Fruit fly (Drosophila melanogaster): ENCODE measurements around the gene CG31274.

CG31274 gene

dm6 chr3R:16986181-16987074 lies 6.4 kb upstream of the CG31274 start (continued):
- TF ChIP-seq Spps (tag; optimal IDR thresholded peaks at IDR 0.05) = no peak
- TF ChIP-seq her (GFP tag; optimal IDR thresholded peaks at IDR 0.05) = peak; percentile 96
- peak; percentile 89 for TF ChIP-seq CG33213 (GFP tag; optimal IDR thresholded peaks at IDR 0.05)
- TF ChIP-seq Dref (GFP tag; IDR thresholded peaks at IDR 0.05) = peak; percentile 50; the same call in 1 of the 2 replicates
- peak; percentile 70 for TF ChIP-seq Nf-YC (tag; optimal IDR thresholded peaks at IDR 0.05)
- peak; percentile 91 for TF ChIP-seq Mad (GFP tag; optimal IDR thresholded peaks at IDR 0.05)
- peak; percentile 86 for TF ChIP-seq CG10654 (GFP tag; optimal IDR thresholded peaks at IDR 0.05)
- TF ChIP-seq otp (GFP tag; IDR thresholded peaks at IDR 0.05) = peak; percentile 97
- peak; percentile 91 for TF ChIP-seq CG11398 (GFP tag; optimal IDR thresholded peaks at IDR 0.05)
- peak; percentile 91; the same call in 2 of the 3 replicates for TF ChIP-seq sr (GFP tag; IDR thresholded peaks at IDR 0.05)
- TF ChIP-seq emc (GFP tag; optimal IDR thresholded peaks at IDR 0.05) = peak; percentile 89
- no peak for TF ChIP-seq unc-4 (GFP tag; IDR thresholded peaks at IDR 0.05; ENCODE audit: partially characterized antibody)
- peak; percentile 86 for TF ChIP-seq ems (GFP tag; optimal IDR thresholded peaks at IDR 0.05)
- TF ChIP-seq hbn (GFP tag; IDR thresholded peaks at IDR 0.05; ENCODE audit: partially characterized antibody) = no peak
- TF ChIP-seq pzg (GFP tag; optimal IDR thresholded peaks at IDR 0.05) = peak; percentile 36
- peak; percentile 96 for TF ChIP-seq exex (tag; optimal IDR thresholded peaks at IDR 0.05)
- TF ChIP-seq lbe (GFP tag; optimal IDR thresholded peaks at IDR 0.05) = peak; percentile 76
- TF ChIP-seq CG1529 (GFP tag; optimal IDR thresholded peaks at IDR 0.05) = peak; percentile 33
- TF ChIP-seq nom (GFP tag; optimal IDR thresholded peaks at IDR 0.05) = peak; percentile 72
- TF ChIP-seq CG8478 (optimal IDR thresholded peaks at IDR 0.05) = no peak
- TF ChIP-seq ase (GFP tag; IDR thresholded peaks at IDR 0.05) = peak; percentile 89; the same call in 2 of the 3 replicates
- no peak for TF ChIP-seq sna (GFP tag; IDR thresholded peaks at IDR 0.05; ENCODE audit: partially characterized antibody)
- peak; percentile 96 for TF ChIP-seq Rx (GFP tag; IDR thresholded peaks at IDR 0.05)
- TF ChIP-seq CG15269 (tag; optimal IDR thresholded peaks at IDR 0.05) = peak; percentile 97
- peak; percentile 94 for TF ChIP-seq CG7987 (GFP tag; optimal IDR thresholded peaks at IDR 0.05)
- TF ChIP-seq CG2116 (GFP tag; optimal IDR thresholded peaks at IDR 0.05) = peak; percentile 36
- TF ChIP-seq CG32532 (GFP tag; IDR thresholded peaks at IDR 0.05) = peak; percentile 98
- TF ChIP-seq CG6654 (GFP tag; optimal IDR thresholded peaks at IDR 0.05) = peak; percentile 52
- peak; percentile 91 for TF ChIP-seq ab (GFP tag; optimal IDR thresholded peaks at IDR 0.05)
- TF ChIP-seq twi (tag; optimal IDR thresholded peaks at IDR 0.05) = peak; percentile 59
- peak; percentile 94 to 96 for TF ChIP-seq Pdp1 (GFP tag; optimal IDR thresholded peaks at IDR 0.05)
- peak; percentile 80 for TF ChIP-seq CG10321 (GFP tag; IDR thresholded peaks at IDR 0.05)
- TF ChIP-seq onecut (GFP tag; IDR thresholded peaks at IDR 0.05) = peak; percentile 76
- TF ChIP-seq scrt (GFP tag; optimal IDR thresholded peaks at IDR 0.05) = peak; percentile 87
- TF ChIP-seq CG6175 (GFP tag; IDR thresholded peaks at IDR 0.05) = peak; percentile 96
- TF ChIP-seq kay (GFP tag; optimal IDR thresholded peaks at IDR 0.05) = peak; percentile 85
- peak; percentile 96 for TF ChIP-seq CG7372 (GFP tag; IDR thresholded peaks at IDR 0.05)
- TF ChIP-seq Ravus (GFP tag; IDR thresholded peaks at IDR 0.05) = peak; percentile 83
- TF ChIP-seq Doc2 (GFP tag; IDR thresholded peaks at IDR 0.05) = peak; percentile 92
- TF ChIP-seq Fer3 (tag; optimal IDR thresholded peaks at IDR 0.05) = peak; percentile 95
- no peak for TF ChIP-seq CG7271 (tag; optimal IDR thresholded peaks at IDR 0.05)
- TF ChIP-seq tio (GFP tag; optimal IDR thresholded peaks at IDR 0.05) = peak; percentile 82
- peak; percentile 98 for TF ChIP-seq rib (GFP tag; IDR thresholded peaks at IDR 0.05)
- TF ChIP-seq CG17359 (tag; optimal IDR thresholded peaks at IDR 0.05) = peak; percentile 83
- peak; percentile 89 for TF ChIP-seq CG17385 (GFP tag; optimal IDR thresholded peaks at IDR 0.05)
- peak; percentile 70 for TF ChIP-seq Jarid2 (GFP tag; optimal IDR thresholded peaks at IDR 0.05)
- no peak for TF ChIP-seq mld (GFP tag; IDR thresholded peaks at IDR 0.05; ENCODE audit: partially characterized antibody)
- peak; percentile 99 for TF ChIP-seq grau (tag; optimal IDR thresholded peaks at IDR 0.05)
- TF ChIP-seq HmgZ (tag; optimal IDR thresholded peaks at IDR 0.05) = peak; percentile 98
